Worm (Caenorhabditis elegans): Measurements from ENCODE around the gene srz-97.

DNA sequence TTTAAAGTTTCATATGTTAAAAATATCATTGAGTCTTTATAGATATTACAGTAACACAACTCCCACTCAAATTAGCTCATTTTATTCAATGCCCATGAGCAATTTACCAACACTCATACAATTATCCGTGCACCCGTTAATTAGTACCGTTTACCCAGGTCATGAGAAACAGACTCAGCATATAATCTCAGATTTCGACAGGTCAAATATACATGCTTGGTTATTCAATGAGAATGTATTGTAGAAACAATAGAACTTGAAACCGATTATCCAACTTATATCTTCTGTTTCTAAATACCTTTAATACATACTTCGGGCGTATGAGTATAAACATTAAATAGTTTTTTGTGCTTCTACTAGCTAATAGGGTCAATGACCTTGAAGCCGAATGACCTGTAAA, 31.9 kb downstream of the srz-97 start:
- TF ChIP-seq him-1 (tag; optimal IDR thresholded peaks at IDR 0.05) (no peak), nfya-1 (tag; optimal IDR thresholded peaks at IDR 0.05; ENCODE audit: borderline replicate concordance, insufficient read depth) (no peak), unc-62 (GFP tag; optimal IDR thresholded peaks at IDR 0.05) (no peak), ama-1 (optimal IDR thresholded peaks at IDR 0.05) (no peak), ama-1 (GFP tag; optimal IDR thresholded peaks at IDR 0.05) (no peak), Y53F4B.3 (GFP tag; IDR thresholded peaks at IDR 0.05) (no peak), unc-130 (GFP tag; optimal IDR thresholded peaks at IDR 0.05) (no peak), nhr-90 (tag; optimal IDR thresholded peaks at IDR 0.05) (no peak)
